Fruit fly (Drosophila melanogaster) Kc167 (cell line): ENCODE data around the gene CG17237.

Experiments used
- h ChIP-seq: fragments of >200 bp; optimal IDR thresholded peaks from 3 replicates; lab custom pipeline; 2018; ENCODE audit warnings: missing external identifiers
- insv ChIP-seq: fragments of >200 bp; optimal IDR thresholded peaks from 3 replicates; lab custom pipeline; 2018; ENCODE audit warnings: missing external identifiers

DNA sequence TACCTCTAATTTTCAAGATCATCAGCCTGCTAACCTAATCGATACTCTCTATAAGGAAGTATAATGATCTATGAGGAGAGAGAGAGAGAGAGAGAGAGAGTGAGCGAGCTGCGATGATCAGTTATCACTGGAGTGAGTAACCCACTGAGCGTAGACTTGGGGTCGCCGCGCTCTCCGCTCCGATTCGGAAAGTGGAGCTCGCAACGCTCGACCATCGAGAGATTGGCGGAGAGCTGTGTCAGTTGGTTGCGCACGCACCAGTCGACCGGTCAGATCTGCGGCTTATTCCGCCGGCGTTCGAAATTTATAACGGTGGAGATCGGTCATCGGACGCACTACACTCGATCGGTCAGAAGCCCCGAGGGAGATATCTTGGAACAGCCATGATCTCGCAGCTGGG is 47.1 kb downstream of the CG17237 start, which contains the start of gene CG4267:
- no peak for TF ChIP-seq insv (lab: Kevin White, UChicago)
- TF ChIP-seq h (lab: Kevin White, UChicago) = no peak
